Worm (Caenorhabditis elegans): ENCODE results near the gene T09F3.7.

DNA sequence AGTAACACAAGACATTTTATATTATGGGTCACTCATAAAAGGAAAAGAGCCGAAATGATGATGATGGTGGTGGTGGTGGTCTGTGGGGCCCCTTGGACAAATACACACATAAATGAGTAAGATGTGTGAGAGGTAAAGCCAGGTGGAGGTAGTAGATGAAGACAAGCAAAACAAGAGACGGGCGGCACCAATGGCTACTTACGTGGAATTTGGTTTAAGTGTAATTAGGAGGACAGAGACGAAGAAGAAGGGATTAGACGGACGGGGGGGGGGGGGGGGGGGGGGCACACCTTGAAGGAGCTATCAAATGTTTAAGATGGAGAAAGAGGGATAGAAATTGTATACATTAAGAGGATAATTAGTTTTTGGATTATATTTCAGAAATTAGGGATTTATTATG, 16.2 kb upstream of the T09F3.7 start:
- no peak for TF ChIP-seq mes-4 (tag; optimal IDR thresholded peaks at IDR 0.05)
- no peak for TF ChIP-seq attf-5 (GFP tag; optimal IDR thresholded peaks at IDR 0.05)
- no peak for TF ChIP-seq ceh-91 (GFP tag; IDR thresholded peaks at IDR 0.05)
- no peak for TF ChIP-seq nhr-27 (tag; optimal IDR thresholded peaks at IDR 0.05)

All from whole organism, young adult.